Fruit fly (Drosophila melanogaster): Measurements from ENCODE around the gene Cp15.
A peak's percentile ranks its signal among the peaks of the same experiment; 100 is the strongest.

Gene Cp15

DNA sequence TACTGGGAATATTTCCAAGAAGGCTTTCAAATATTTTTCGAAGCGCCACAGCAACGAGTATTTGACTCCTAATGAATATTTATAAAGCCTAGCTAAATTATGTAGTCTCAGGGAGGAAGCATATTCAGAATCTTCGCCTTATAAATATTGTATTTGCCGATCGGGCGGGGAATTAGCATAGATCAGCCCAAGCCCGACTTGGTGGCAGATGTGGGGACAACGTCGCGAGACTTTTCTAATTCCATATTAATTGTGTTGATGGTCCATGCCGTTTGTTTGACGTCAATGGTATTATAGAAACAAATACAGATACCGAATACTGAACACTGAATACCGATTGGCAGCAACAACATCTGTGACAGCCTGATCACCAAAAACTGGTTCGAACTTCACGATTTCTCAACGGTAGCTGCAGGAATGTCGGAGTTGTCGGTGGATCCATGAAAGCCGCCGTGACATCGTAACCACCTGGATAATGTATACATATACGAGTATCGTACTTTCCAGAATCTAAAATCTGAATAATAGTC lies 24.5 kb upstream of the Cp15 start:
- TF ChIP-seq pan (optimal IDR thresholded peaks at IDR 0.05) (no peak), Hr78 (GFP tag; optimal IDR thresholded peaks at IDR 0.05) (no peak), CrebA (GFP tag; optimal IDR thresholded peaks at IDR 0.05; ENCODE audit: borderline replicate concordance) (no peak), foxo (GFP tag; optimal IDR thresholded peaks at IDR 0.05) (no peak), Dif (GFP tag; optimal IDR thresholded peaks at IDR 0.05; ENCODE audit: partially characterized antibody) (no peak), Jra (GFP tag; optimal IDR thresholded peaks at IDR 0.05) (no peak), CG9705 (GFP tag; optimal IDR thresholded peaks at IDR 0.05) (no peak), Abd-B (GFP tag; optimal IDR thresholded peaks at IDR 0.05) (no peak), woc (GFP tag; optimal IDR thresholded peaks at IDR 0.05) (no peak), N (GFP tag; optimal IDR thresholded peaks at IDR 0.05) (no peak)

DNA sequence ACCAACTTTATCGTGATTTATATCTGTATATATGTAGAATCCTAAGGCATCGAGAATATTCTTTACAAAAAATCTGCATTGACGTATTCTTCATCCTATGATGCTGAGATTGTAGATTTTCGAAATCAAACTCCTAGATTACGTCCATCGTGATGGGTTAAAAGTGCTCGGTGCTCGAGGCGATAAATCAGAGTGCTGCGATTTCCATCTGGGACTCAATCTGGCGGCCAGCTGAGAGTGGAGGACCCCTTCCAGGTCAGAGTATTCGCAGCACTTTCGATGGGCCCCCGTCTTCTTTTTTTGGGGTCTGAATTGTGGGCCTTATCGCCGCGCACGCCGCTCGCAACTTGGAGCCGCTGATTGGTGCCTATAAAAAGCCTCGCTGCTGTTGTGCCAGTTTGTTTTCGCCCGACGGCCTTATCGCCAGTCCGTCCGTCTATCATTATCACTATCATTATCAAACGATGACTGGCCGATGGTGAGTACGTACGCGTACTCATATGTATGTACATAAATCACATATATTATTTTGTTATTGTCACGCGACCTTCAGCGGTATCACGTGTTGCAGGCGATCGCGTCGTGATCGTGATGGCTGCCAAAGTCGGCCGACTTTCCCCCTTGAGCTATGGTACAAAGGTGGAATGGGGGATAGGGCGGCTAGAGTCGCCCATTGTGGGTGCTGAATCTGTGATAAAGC lies 23.4 kb upstream of the Cp15 start:
- peak; percentile 11 for TF ChIP-seq Dif (GFP tag; optimal IDR thresholded peaks at IDR 0.05; ENCODE audit: partially characterized antibody)
- no peak for TF ChIP-seq dsf (GFP tag; optimal IDR thresholded peaks at IDR 0.05; ENCODE audit: borderline replicate concordance)
- TF ChIP-seq Hnf4 (GFP tag; optimal IDR thresholded peaks at IDR 0.05), result peak; percentile 24
- no peak for TF ChIP-seq Vsx2 (GFP tag; optimal IDR thresholded peaks at IDR 0.05; ENCODE audit: partially characterized antibody)
- no peak for TF ChIP-seq sage (GFP tag; optimal IDR thresholded peaks at IDR 0.05)
- TF ChIP-seq Jra (GFP tag; optimal IDR thresholded peaks at IDR 0.05), result peak; percentile 21
- TF ChIP-seq rgr (GFP tag; optimal IDR thresholded peaks at IDR 0.05), result peak; percentile 3
- no peak for TF ChIP-seq Myc (optimal IDR thresholded peaks at IDR 0.05)
- peak; percentile 53 for TF ChIP-seq CrebA (GFP tag; optimal IDR thresholded peaks at IDR 0.05; ENCODE audit: borderline replicate concordance)
- TF ChIP-seq foxo (GFP tag; optimal IDR thresholded peaks at IDR 0.05), result no peak
- no peak for TF ChIP-seq sv (GFP tag; optimal IDR thresholded peaks at IDR 0.05)
- TF ChIP-seq Rel (GFP tag; optimal IDR thresholded peaks at IDR 0.05), result no peak
- peak; percentile 63 for TF ChIP-seq Rel (tag; optimal IDR thresholded peaks at IDR 0.05)
- TF ChIP-seq brk (GFP tag; optimal IDR thresholded peaks at IDR 0.05), result no peak
- TF ChIP-seq OdsH (GFP tag; optimal IDR thresholded peaks at IDR 0.05), result no peak
- TF ChIP-seq h (GFP tag; optimal IDR thresholded peaks at IDR 0.05), result peak; percentile 89
- TF ChIP-seq Hr83 (GFP tag; optimal IDR thresholded peaks at IDR 0.05; ENCODE audit: poor library complexity, severe bottlenecking), result peak; percentile 5
- no peak for TF ChIP-seq HLH106 (tag; optimal IDR thresholded peaks at IDR 0.05)
- peak; percentile 5 for TF ChIP-seq br (GFP tag; optimal IDR thresholded peaks at IDR 0.05)
- no peak for TF ChIP-seq lola (GFP tag; optimal IDR thresholded peaks at IDR 0.05)
- no peak for TF ChIP-seq Sp1 (GFP tag; optimal IDR thresholded peaks at IDR 0.05)

DNA sequence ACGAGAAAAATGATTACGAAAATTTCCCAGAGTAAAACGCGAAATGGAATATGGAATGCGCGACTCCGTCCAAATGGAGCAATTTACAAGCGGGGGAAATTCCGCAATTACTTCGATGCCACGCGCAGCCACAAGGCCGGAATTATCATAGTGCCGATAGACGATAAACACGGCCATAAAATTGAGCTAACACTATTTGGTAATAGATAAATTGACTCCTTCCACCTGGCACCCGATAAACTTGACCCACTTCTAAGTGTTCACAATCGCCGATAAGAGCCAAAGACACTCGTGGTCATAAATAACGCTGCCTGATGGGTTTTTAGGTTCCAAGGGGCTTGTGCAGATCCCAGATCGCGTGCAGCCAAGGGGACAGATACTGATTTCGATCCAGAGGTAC lies 21.2 kb upstream of the Cp15 start:
- TF ChIP-seq usp (GFP tag; optimal IDR thresholded peaks at IDR 0.05) (no peak), Rel (GFP tag; optimal IDR thresholded peaks at IDR 0.05) (no peak), Rel (tag; optimal IDR thresholded peaks at IDR 0.05) (no peak), woc (GFP tag; optimal IDR thresholded peaks at IDR 0.05) (no peak), pan (optimal IDR thresholded peaks at IDR 0.05) (no peak), Dif (GFP tag; optimal IDR thresholded peaks at IDR 0.05; ENCODE audit: partially characterized antibody) (no peak), dmrt93B (GFP tag; optimal IDR thresholded peaks at IDR 0.05) (no peak), brk (GFP tag; optimal IDR thresholded peaks at IDR 0.05) (no peak), HLH106 (tag; optimal IDR thresholded peaks at IDR 0.05) (no peak), sv (GFP tag; optimal IDR thresholded peaks at IDR 0.05) (no peak), OdsH (GFP tag; optimal IDR thresholded peaks at IDR 0.05) (no peak), Hr83 (GFP tag; optimal IDR thresholded peaks at IDR 0.05; ENCODE audit: poor library complexity, severe bottlenecking) (no peak), tai (GFP tag; optimal IDR thresholded peaks at IDR 0.05) (no peak), h (GFP tag; optimal IDR thresholded peaks at IDR 0.05) (no peak)

DNA sequence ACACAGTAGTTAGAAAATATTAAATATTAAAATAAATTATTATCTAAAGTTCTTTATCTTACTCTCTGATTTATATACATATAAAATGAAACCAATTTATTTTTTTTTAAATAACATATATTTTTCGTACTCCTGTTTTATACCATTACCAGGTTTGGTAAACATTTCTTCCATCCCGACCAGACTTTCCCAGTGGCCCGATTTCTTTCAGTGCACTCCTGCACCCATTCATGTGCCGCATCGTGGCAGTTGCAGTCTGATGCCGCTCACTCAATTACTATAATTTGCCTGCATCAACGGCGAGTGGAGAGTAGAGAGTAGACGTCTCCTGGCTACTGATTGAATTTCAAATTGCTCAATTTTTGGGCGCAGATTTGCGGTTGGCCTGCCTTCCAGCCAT lies 20.5 kb upstream of the Cp15 start:
- TF ChIP-seq HLH106 (tag; optimal IDR thresholded peaks at IDR 0.05) (peak; percentile 26), rgr (GFP tag; optimal IDR thresholded peaks at IDR 0.05) (peak; percentile 11), psq (GFP tag; optimal IDR thresholded peaks at IDR 0.05) (peak; percentile 15), foxo (GFP tag; optimal IDR thresholded peaks at IDR 0.05) (peak in 1 of 2 experiments; percentile 19), Sp1 (GFP tag; optimal IDR thresholded peaks at IDR 0.05) (peak; percentile 34), GATAd (GFP tag; optimal IDR thresholded peaks at IDR 0.05) (no peak), OdsH (GFP tag; optimal IDR thresholded peaks at IDR 0.05) (no peak)

Measured in whole organism, wandering third instar larva.